Worm (Caenorhabditis elegans) whole organism, early embryonic: ENCODE results near the gene dmsr-12.

Experiments
- F13C5.2 ChIP-seq: sonication (generic microtip); optimal IDR thresholded peaks from 2 replicates; lab custom pipeline; 2017; ENCODE audit warnings: mild to moderate bottlenecking, missing genetic modification characterization, inconsistent platforms, missing compliant biosample characterization
- ama-1 ChIP-seq: fragments of 150-350 bp; optimal IDR thresholded peaks from 2 replicates; lab custom pipeline; 2014
- ceh-13 ChIP-seq: fragments of 200-800 bp; sonication (Bioruptor generic); optimal IDR thresholded peaks from 2 replicates; lab custom pipeline; 2018; ENCODE audit warnings: mild to moderate bottlenecking, missing genetic modification characterization, missing compliant biosample characterization

ce11 chrV:6811863-6812262, 5.6 kb upstream of the dmsr-12 start:
- TF ChIP-seq F13C5.2 (tag; lab: Kevin White, UChicago) (no peak), ama-1 (no peak), ceh-13 (no peak)
